Worm (Caenorhabditis elegans): ENCODE data around the gene F56C9.6.

Gene F56C9.6

ce11 chrIII:7310662-7311340 lies at the start of gene F56C9.6, which contains the start of gene F56C9.3:
Gene F56C9.6, minus strand, starts transcription at chrIII:7310773.
Gene F56C9.3, plus strand, starts transcription at chrIII:7311290.
- no peak for TF ChIP-seq unc-62 (GFP tag; optimal IDR thresholded peaks at IDR 0.05)

ce11 chrIII:7359037-7359548 lies 48.5 kb upstream of the F56C9.6 start, which contains the start of the genes eco-1 and hmgr-1:
Gene eco-1, minus strand, starts transcription at chrIII:7359095.
Gene hmgr-1, plus strand, starts transcription at chrIII:7359498.
- no peak for TF ChIP-seq unc-62 (GFP tag; optimal IDR thresholded peaks at IDR 0.05)

ce11 chrIII:7358627-7359026 lies 48.1 kb upstream of the F56C9.6 start:
- TF ChIP-seq unc-62 (GFP tag; optimal IDR thresholded peaks at IDR 0.05) = no peak

- TF ChIP-seq unc-62 (GFP tag; optimal IDR thresholded peaks at IDR 0.05) = no peak
Observed at ce11 chrIII:7357356-7357755, 46.8 kb upstream of the F56C9.6 start, which contains the start of gene F08F8.10. Gene F08F8.10, minus strand, starts transcription at chrIII:7357393.

ce11 chrIII:7353871-7354270 lies 43.3 kb upstream of the F56C9.6 start, which contains the start of gene F08F8.9:
Gene F08F8.9, minus strand, starts transcription at chrIII:7353971.
- no peak for TF ChIP-seq unc-62 (GFP tag; optimal IDR thresholded peaks at IDR 0.05)

- TF ChIP-seq unc-62 (GFP tag; optimal IDR thresholded peaks at IDR 0.05) = no peak
Observed at ce11 chrIII:7349075-7349474, 38.5 kb upstream of the F56C9.6 start, which contains the start of gene gos-28. Gene gos-28, minus strand, starts transcription at chrIII:7349175.

- TF ChIP-seq unc-62 (GFP tag; optimal IDR thresholded peaks at IDR 0.05) = no peak
Observed at ce11 chrIII:7347049-7347448, 36.5 kb upstream of the F56C9.6 start, which contains the start of gene F08F8.7. Gene F08F8.7, minus strand, starts transcription at chrIII:7347149.

- TF ChIP-seq unc-62 (GFP tag; optimal IDR thresholded peaks at IDR 0.05) = no peak
Observed at ce11 chrIII:7343389-7343788, 32.8 kb upstream of the F56C9.6 start, which contains the start of gene F08F8.6. Gene F08F8.6, plus strand, starts transcription at chrIII:7343689.

ce11 chrIII:7339138-7339537 lies 28.6 kb upstream of the F56C9.6 start:
- no peak for TF ChIP-seq unc-62 (GFP tag; optimal IDR thresholded peaks at IDR 0.05)

ce11 chrIII:7338693-7339092 lies 28.1 kb upstream of the F56C9.6 start, which contains the start of gene kap-1:
Gene kap-1, plus strand, starts transcription at chrIII:7338835.
- no peak for TF ChIP-seq unc-62 (GFP tag; optimal IDR thresholded peaks at IDR 0.05)

- no peak for TF ChIP-seq unc-62 (GFP tag; optimal IDR thresholded peaks at IDR 0.05)
Observed at ce11 chrIII:7338009-7338408, 27.4 kb upstream of the F56C9.6 start.

ce11 chrIII:7336214-7336613 lies 25.6 kb upstream of the F56C9.6 start, which contains the start of gene gsp-2:
Gene gsp-2, plus strand, starts transcription at chrIII:7336587.
- TF ChIP-seq unc-62 (GFP tag; optimal IDR thresholded peaks at IDR 0.05) = no peak

- TF ChIP-seq unc-62 (GFP tag; optimal IDR thresholded peaks at IDR 0.05) = no peak
Observed at ce11 chrIII:7335220-7335619, 24.6 kb upstream of the F56C9.6 start, which contains the start of gene F56C9.10. Gene F56C9.10, minus strand, starts transcription at chrIII:7335316.

ce11 chrIII:7331671-7332070 lies 21.1 kb upstream of the F56C9.6 start:
- no peak for TF ChIP-seq unc-62 (GFP tag; optimal IDR thresholded peaks at IDR 0.05)

- TF ChIP-seq unc-62 (GFP tag; optimal IDR thresholded peaks at IDR 0.05) = no peak
Observed at ce11 chrIII:7329155-7329732, 18.7 kb upstream of the F56C9.6 start, which contains the start of gene lab-2. Gene lab-2, minus strand, starts transcription at chrIII:7329607.

- TF ChIP-seq unc-62 (GFP tag; optimal IDR thresholded peaks at IDR 0.05) = no peak
Observed at ce11 chrIII:7323331-7323730, 12.8 kb upstream of the F56C9.6 start.
